Worm (Caenorhabditis elegans) whole organism, L1 larva: ENCODE measurements around the gene cor-1.
A peak's percentile ranks its signal among the peaks of the same experiment; 100 is the strongest.

Experiments
- C16A3.4 ChIP-seq: fragments of 150-350 bp; optimal IDR thresholded peaks from 2 replicates; lab custom pipeline; 2014; ENCODE audit warnings: missing biosample characterization, missing genetic modification characterization
- ama-1 ChIP-seq: fragments of 150-350 bp; optimal IDR thresholded peaks from 2 replicates; lab custom pipeline; 2014
- blmp-1 ChIP-seq: fragments of 150-350 bp; optimal IDR thresholded peaks from 2 replicates; lab custom pipeline; 2014; ENCODE audit warnings: missing biosample characterization, missing genetic modification characterization
- ceh-82 ChIP-seq, 3 experiments: fragments of 150-350 bp in 1 of 3; sonication (generic microtip) in 2 of 3; optimal IDR thresholded peaks; 2 replicates each; lab custom pipeline; 2014 to 2017; ENCODE audit warnings: missing biosample characterization in 3 of 3, missing genetic modification characterization in 3 of 3
- ces-1 ChIP-seq: fragments of 150-350 bp; optimal IDR thresholded peaks from 2 replicates; lab custom pipeline; 2014; ENCODE audit warnings: missing biosample characterization, missing genetic modification reagents, missing genetic modification characterization
- dpl-1 ChIP-seq, 3 experiments: fragments of 150-350 bp in 2 of 3; sonication (generic microtip) in 1 of 3; optimal IDR thresholded peaks; 2 replicates each; lab custom pipeline; 2014 to 2017; ENCODE audit warnings: missing biosample characterization in 3 of 3, missing genetic modification characterization in 3 of 3, missing genetic modification reagents in 3 of 3
- dsc-1 ChIP-seq: sonication (generic microtip); optimal IDR thresholded peaks from 2 replicates; lab custom pipeline; 2016; ENCODE audit warnings: mild to moderate bottlenecking, missing genetic modification characterization, missing compliant biosample characterization
- efl-1 ChIP-seq, 4 experiments: fragments of 150-350 bp; optimal IDR thresholded peaks in 3 of 4; peaks in 1 of 4; 1 replicate in 1 of 4; 2 replicates in 3 of 4; lab custom pipeline; 2014; ENCODE audit warnings: missing biosample characterization in 2 of 4, missing genetic modification characterization in 2 of 4, missing genetic modification reagents in 2 of 4
- efl-3 ChIP-seq: fragments of 200-800 bp; sonication (Bioruptor generic); optimal IDR thresholded peaks from 2 replicates; lab custom pipeline; 2018; ENCODE audit warnings: mild to moderate bottlenecking, missing genetic modification characterization, missing compliant biosample characterization
- egl-13 ChIP-seq: sonication (generic microtip); optimal IDR thresholded peaks from 2 replicates; lab custom pipeline; 2016; ENCODE audit warnings: missing genotype, missing genetic modification reagents, missing genetic modification characterization, missing compliant biosample characterization
- egl-27 ChIP-seq, 2 experiments: fragments of 150-350 bp in 1 of 2; sonication (generic microtip); optimal IDR thresholded peaks; 3 replicates each; lab custom pipeline; 2017 to 2018; ENCODE audit warnings: missing biosample characterization in 2 of 2, missing genetic modification characterization in 2 of 2, missing genetic modification reagents in 2 of 2
- elt-2 ChIP-seq: sonication (generic microtip); optimal IDR thresholded peaks from 2 replicates; lab custom pipeline; 2016; ENCODE audit warnings: missing genetic modification characterization, mild to moderate bottlenecking, inconsistent platforms, missing compliant biosample characterization, missing genetic modification reagents
- elt-3 ChIP-seq, 6 experiments: fragments of 150-350 bp in 1 of 6; sonication (generic microtip); optimal IDR thresholded peaks; 2 replicates each; lab custom pipeline; 2017 to 2018; ENCODE audit warnings: missing biosample characterization in 6 of 6, missing genetic modification characterization in 6 of 6, inconsistent platforms in 1 of 6
- ets-5 ChIP-seq: fragments of 200-800 bp; sonication (Bioruptor generic); IDR thresholded peaks from 2 replicates; pipeline ENCODE4 v1.3.6; 2022; ENCODE audit warnings: missing genetic modification characterization, missing compliant biosample characterization
- fkh-4 ChIP-seq: sonication (generic microtip); optimal IDR thresholded peaks from 2 replicates; lab custom pipeline; 2016; ENCODE audit warnings: missing compliant biosample characterization, missing genetic modification characterization, borderline replicate concordance
- fkh-8 ChIP-seq: sonication (generic microtip); optimal IDR thresholded peaks from 2 replicates; lab custom pipeline; 2016; ENCODE audit warnings: mild to moderate bottlenecking, missing genetic modification characterization, missing compliant biosample characterization
- grh-1 ChIP-seq: fragments of 200-800 bp; sonication (Bioruptor generic); IDR thresholded peaks from 2 replicates; pipeline ENCODE4 v1.3.6; 2022; ENCODE audit warnings: missing genetic modification reagents, missing genetic modification characterization, missing compliant biosample characterization
- hpl-2 ChIP-seq: fragments of 150-350 bp; optimal IDR thresholded peaks from 2 replicates; lab custom pipeline; 2014; ENCODE audit warnings: missing biosample characterization, missing genetic modification reagents, missing genetic modification characterization
- irx-1 ChIP-seq: sonication (generic microtip); optimal IDR thresholded peaks from 2 replicates; lab custom pipeline; 2016; ENCODE audit warnings: missing genetic modification characterization, missing compliant biosample characterization
- lin-15B ChIP-seq: fragments of 150-350 bp; sonication (generic microtip); optimal IDR thresholded peaks from 3 replicates; lab custom pipeline; 2014; ENCODE audit warnings: missing biosample characterization, missing genetic modification characterization
- lin-35 ChIP-seq, 2 experiments: fragments of 150-350 bp; optimal IDR thresholded peaks; 2 replicates each; lab custom pipeline; 2014; ENCODE audit warnings: missing biosample characterization in 2 of 2, missing genetic modification characterization in 2 of 2, missing genetic modification reagents in 2 of 2
- lin-39 ChIP-seq: fragments of 150-350 bp; optimal IDR thresholded peaks from 2 replicates; lab custom pipeline; 2014; ENCODE audit warnings: missing biosample characterization, missing genetic modification reagents, missing genetic modification characterization
- lsy-2 ChIP-seq, 2 experiments: fragments of 150-350 bp; optimal IDR thresholded peaks; 2 replicates each; lab custom pipeline; 2014; ENCODE audit warnings: missing biosample characterization in 2 of 2, missing genetic modification characterization in 2 of 2
- mdl-1 ChIP-seq, 2 experiments: fragments of 150-350 bp; optimal IDR thresholded peaks; 2 replicates each; lab custom pipeline; 2014 to 2017; ENCODE audit warnings: missing biosample characterization in 2 of 2, missing genetic modification characterization in 2 of 2, inconsistent platforms in 1 of 2
- nhr-19 ChIP-seq: fragments of 200-800 bp; sonication (Bioruptor generic); conservative IDR thresholded peaks from 2 replicates; pipeline ENCODE4 v1.3.6; 2022; ENCODE audit warnings: missing genetic modification characterization, missing compliant biosample characterization
- nhr-237 ChIP-seq: fragments of 150-350 bp; optimal IDR thresholded peaks from 2 replicates; lab custom pipeline; 2014; ENCODE audit warnings: missing biosample characterization, missing genetic modification characterization
- nhr-28 ChIP-seq: fragments of 150-350 bp; optimal IDR thresholded peaks from 2 replicates; lab custom pipeline; 2014; ENCODE audit warnings: missing biosample characterization, missing genetic modification characterization
- nhr-47 ChIP-seq: sonication (generic microtip); optimal IDR thresholded peaks from 2 replicates; lab custom pipeline; 2016; ENCODE audit warnings: mild to moderate bottlenecking, missing genetic modification characterization, moderate library complexity, missing compliant biosample characterization
- nhr-71 ChIP-seq: sonication (generic microtip); optimal IDR thresholded peaks from 2 replicates; lab custom pipeline; 2016; ENCODE audit warnings: mild to moderate bottlenecking, missing genetic modification characterization, moderate library complexity, missing compliant biosample characterization
- nhr-76 ChIP-seq: sonication (generic microtip); optimal IDR thresholded peaks from 2 replicates; lab custom pipeline; 2017; ENCODE audit warnings: missing biosample characterization, missing genetic modification characterization
- nhr-85 ChIP-seq: sonication (generic microtip); peaks from one replicate; lab custom pipeline; 2016; ENCODE audit warnings: missing genetic modification characterization, inconsistent platforms, missing compliant biosample characterization
- nhr-90 ChIP-seq: sonication (generic microtip); optimal IDR thresholded peaks from 2 replicates; lab custom pipeline; 2016; ENCODE audit warnings: mild to moderate bottlenecking, missing genetic modification characterization, missing compliant biosample characterization; ENCODE audit not compliant: poor library complexity
- pag-3 ChIP-seq: sonication (generic microtip); optimal IDR thresholded peaks from 2 replicates; lab custom pipeline; 2017; ENCODE audit warnings: missing genetic modification characterization, mild to moderate bottlenecking, missing compliant biosample characterization, antibody characterized with exemption, borderline replicate concordance; ENCODE audit not compliant: insufficient read depth
- pax-3 ChIP-seq: fragments of 200-800 bp; sonication (Bioruptor generic); optimal IDR thresholded peaks from 2 replicates; lab custom pipeline; 2018; ENCODE audit warnings: mild to moderate bottlenecking, missing genetic modification characterization, moderate library complexity, missing compliant biosample characterization
- rnt-1 ChIP-seq: sonication (generic microtip); optimal IDR thresholded peaks from 2 replicates; lab custom pipeline; 2016; ENCODE audit warnings: mild to moderate bottlenecking, missing genetic modification characterization, moderate library complexity, missing compliant biosample characterization
- skn-1 ChIP-seq: fragments of 150-350 bp; optimal IDR thresholded peaks from 2 replicates; lab custom pipeline; 2014; ENCODE audit warnings: missing biosample characterization, missing genetic modification characterization
- tbx-2 ChIP-seq: sonication (generic microtip); optimal IDR thresholded peaks from 2 replicates; lab custom pipeline; 2016; ENCODE audit warnings: missing genetic modification characterization, missing compliant biosample characterization
- tlp-1 ChIP-seq: fragments of 150-350 bp; optimal IDR thresholded peaks from 2 replicates; lab custom pipeline; 2014; ENCODE audit warnings: missing biosample characterization, missing genetic modification characterization
- unc-130 ChIP-seq: fragments of 150-350 bp; optimal IDR thresholded peaks from 2 replicates; lab custom pipeline; 2017; ENCODE audit warnings: missing biosample characterization, missing genetic modification characterization, inconsistent platforms
- unc-30 ChIP-seq: sonication (generic microtip); optimal IDR thresholded peaks from 2 replicates; lab custom pipeline; 2017; ENCODE audit warnings: missing biosample characterization, missing genetic modification characterization
- unc-86 ChIP-seq: sonication (generic microtip); optimal IDR thresholded peaks from 2 replicates; lab custom pipeline; 2016; ENCODE audit warnings: missing genetic modification characterization, missing compliant biosample characterization
- vab-15 ChIP-seq: sonication (generic microtip); optimal IDR thresholded peaks from 2 replicates; lab custom pipeline; 2017; ENCODE audit warnings: missing genotype, mild to moderate bottlenecking, missing genetic modification characterization, missing compliant biosample characterization
- zag-1 ChIP-seq: fragments of 150-350 bp; optimal IDR thresholded peaks from 2 replicates; lab custom pipeline; 2014; ENCODE audit warnings: missing biosample characterization, missing genetic modification characterization

Gene cor-1

DNA sequence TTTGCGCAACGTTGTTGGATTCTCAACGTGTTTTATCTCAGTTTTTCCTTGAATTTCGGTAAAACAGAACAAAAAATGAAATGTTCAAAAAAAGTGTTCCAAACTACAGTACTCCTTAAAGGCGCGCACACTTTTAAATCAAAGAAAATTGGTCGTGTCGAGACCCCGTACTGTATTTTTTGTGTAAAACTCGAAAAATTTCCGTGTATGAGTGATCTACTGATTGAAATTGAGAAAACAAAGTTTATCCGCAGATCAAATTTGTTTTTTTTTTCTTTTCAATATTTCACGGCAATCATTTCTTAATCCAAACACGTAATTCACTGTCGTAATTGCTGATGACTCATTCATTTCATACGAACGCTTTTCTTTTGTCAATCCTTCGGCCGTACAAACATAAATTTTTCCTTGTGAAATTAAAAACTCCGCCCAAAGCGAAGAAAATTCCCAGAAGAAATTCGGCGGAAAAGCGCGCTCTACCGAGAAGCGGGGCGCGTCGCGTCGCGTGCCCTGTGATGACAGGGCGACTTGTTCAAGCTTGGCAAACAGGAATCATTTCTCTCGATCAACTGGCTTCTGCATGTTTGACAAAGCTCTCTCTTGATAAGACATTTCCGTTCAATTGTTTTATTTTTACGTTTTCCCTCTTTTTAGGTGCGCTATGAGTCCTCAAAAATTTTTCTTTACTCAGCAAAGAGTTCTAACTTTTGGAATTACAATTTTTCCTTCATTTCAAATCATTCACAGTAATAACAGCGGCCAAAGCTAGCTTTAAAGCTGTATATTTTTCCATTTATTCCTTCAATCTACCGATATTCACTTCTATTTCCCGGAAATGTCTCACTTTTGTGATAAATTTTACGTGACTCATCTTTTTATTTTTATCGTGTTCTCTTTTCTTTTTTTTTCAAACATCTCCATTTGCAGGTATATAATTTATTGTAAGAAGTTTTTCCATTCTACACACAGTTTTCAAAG, 45.7 kb upstream of the cor-1 start, which contains the start of gene chc-1:
TSS of gene chc-1 (plus strand) at position 928 of the 978 bp plus-strand sequence.
- TF ChIP-seq rnt-1 (tag; lab: Kevin White, UChicago), result no peak
- TF ChIP-seq dpl-1 (GFP tag; optimal IDR thresholded peaks at IDR 0.05; lab: Kevin White, UChicago), result peak; percentile 17 to 51 (median 30)
- peak; percentile 19 for TF ChIP-seq C16A3.4
- no peak for TF ChIP-seq fkh-8 (tag; lab: Kevin White, UChicago)
- TF ChIP-seq blmp-1 (tag; lab: Kevin White, UChicago), result no peak
- peak in 1 of 2 experiments; percentile 71 for TF ChIP-seq lsy-2 (tag; optimal IDR thresholded peaks at IDR 0.05; lab: Kevin White, UChicago)
- TF ChIP-seq nhr-71 (tag; lab: Kevin White, UChicago), result peak; percentile 17
- peak in 1 of 2 experiments; percentile 18 for TF ChIP-seq mdl-1 (tag; optimal IDR thresholded peaks at IDR 0.05; lab: Kevin White, UChicago)
- TF ChIP-seq lin-35 (GFP tag; optimal IDR thresholded peaks at IDR 0.05; lab: Kevin White, UChicago), result peak; percentile 45 to 57
- no peak for TF ChIP-seq tlp-1
- TF ChIP-seq ces-1 (GFP tag; lab: Kevin White, UChicago), result no peak
- TF ChIP-seq skn-1 (tag; lab: Kevin White, UChicago), result peak; percentile 12
- peak; percentile 48 for TF ChIP-seq nhr-85 (tag; lab: Kevin White, UChicago)
- peak; percentile 12 for TF ChIP-seq nhr-47 (tag; lab: Kevin White, UChicago)
- no peak for TF ChIP-seq nhr-76 (tag; lab: Kevin White, UChicago)
- TF ChIP-seq fkh-4 (tag; lab: Kevin White, UChicago), result no peak
- TF ChIP-seq ceh-82 (tag; optimal IDR thresholded peaks at IDR 0.05; lab: Kevin White, UChicago), result peak in 1 of 3 experiments; percentile 57
- peak; percentile 26 to 35 for TF ChIP-seq efl-1 (optimal IDR thresholded peaks at IDR 0.05; lab: Kevin White, UChicago)
- peak in 1 of 2 experiments; percentile 43 for TF ChIP-seq efl-1 (GFP tag; optimal IDR thresholded peaks at IDR 0.05 in 1 of 2; lab: Kevin White, UChicago)
- TF ChIP-seq lin-39 (tag; lab: Kevin White, UChicago), result no peak
- peak; percentile 70 for TF ChIP-seq lin-15B
- TF ChIP-seq unc-30, result no peak
- TF ChIP-seq vab-15 (tag; lab: Kevin White, UChicago), result peak; percentile 2

DNA sequence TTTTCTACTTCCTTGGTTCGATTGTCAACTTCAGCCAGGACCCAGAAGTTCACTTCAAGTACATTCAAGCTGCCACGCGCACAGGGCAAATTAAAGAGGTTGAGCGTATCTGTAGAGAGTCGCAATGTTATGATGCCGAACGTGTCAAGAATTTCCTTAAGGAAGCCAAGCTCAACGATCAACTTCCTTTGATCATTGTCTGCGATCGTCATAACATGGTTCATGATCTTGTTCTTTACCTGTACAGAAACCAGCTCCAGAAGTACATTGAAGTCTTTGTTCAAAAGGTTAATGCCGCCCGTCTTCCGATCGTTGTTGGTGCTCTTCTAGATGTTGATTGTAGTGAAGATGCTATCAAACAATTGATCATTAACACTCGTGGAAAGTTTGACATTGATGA, 42.6 kb upstream of the cor-1 start:
- TF ChIP-seq hpl-2, result no peak
- TF ChIP-seq efl-1 (optimal IDR thresholded peaks at IDR 0.05; lab: Kevin White, UChicago), result no peak
- peak in 1 of 2 experiments; percentile 82 for TF ChIP-seq efl-1 (GFP tag; optimal IDR thresholded peaks at IDR 0.05 in 1 of 2; lab: Kevin White, UChicago)
- TF ChIP-seq pax-3 (tag; lab: Kevin White, UChicago), result no peak
- TF ChIP-seq efl-3, result no peak
- TF ChIP-seq nhr-90 (tag; lab: Kevin White, UChicago), result no peak
- no peak for TF ChIP-seq egl-13 (tag; lab: Kevin White, UChicago)
- TF ChIP-seq egl-27 (tag; optimal IDR thresholded peaks at IDR 0.05; lab: Kevin White, UChicago), result no peak
- TF ChIP-seq, all 84 proteins: peak for 1

DNA sequence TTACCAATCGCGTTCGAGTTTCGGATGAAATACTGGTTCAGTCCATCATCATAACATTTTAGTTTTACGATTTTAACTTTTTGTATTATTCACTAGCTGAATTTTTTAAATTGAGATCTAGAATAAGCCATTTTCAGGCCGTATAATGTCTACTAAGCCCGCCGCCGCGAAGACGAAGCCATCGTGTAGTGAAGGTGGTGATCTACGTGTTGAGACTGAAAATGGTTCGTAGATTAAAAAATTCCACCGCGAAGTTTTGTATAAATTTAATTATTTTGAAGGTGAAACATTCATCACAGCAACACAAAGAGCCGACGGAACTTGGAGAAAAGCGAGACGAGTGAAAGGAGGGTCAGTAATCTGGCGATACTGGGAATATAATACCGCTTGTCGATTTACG, 39.2 kb upstream of the cor-1 start, which contains the start of gene T20G5.9:
TSS of gene T20G5.9 (plus strand) at position 138 of the 400 bp plus-strand sequence.
- peak; percentile 19 for TF ChIP-seq ama-1 (lab: Kevin White, UChicago)
- no peak for TF ChIP-seq unc-86 (tag; lab: Kevin White, UChicago)

DNA sequence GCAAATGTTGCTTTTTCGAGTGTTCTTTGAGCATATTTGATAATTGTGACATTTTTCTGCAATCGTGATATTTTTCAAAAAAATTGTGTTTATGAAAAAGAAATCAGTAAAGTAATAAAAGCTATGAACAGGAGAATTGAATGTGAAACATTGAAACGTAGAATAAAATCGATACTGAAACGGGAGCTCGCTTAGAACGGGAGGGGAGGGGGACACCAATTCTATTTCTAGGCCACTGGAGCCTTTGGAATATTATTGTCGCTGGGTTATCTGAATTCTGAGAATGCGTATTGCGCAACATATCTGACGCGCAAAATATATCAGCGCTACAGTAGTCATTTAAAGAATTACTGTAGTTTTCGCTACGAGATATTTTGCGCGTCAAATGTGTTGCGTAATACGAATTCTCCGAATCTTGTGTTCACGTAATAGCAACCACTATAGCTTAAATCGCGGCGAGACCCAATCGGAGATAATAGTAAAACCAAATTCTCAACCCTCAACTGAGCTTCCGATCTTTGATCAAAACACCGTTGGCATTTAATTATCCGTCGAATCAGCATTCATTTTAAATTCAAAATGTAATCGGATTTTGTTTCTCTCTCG, 36.9 kb upstream of the cor-1 start, which contains the start of the genes blos-1 and best-18:
TSS of gene blos-1 (minus strand) at position 58 of the 606 bp plus-strand sequence.
TSS of gene best-18 (plus strand) at position 508 of the 606 bp plus-strand sequence.
- no peak for TF ChIP-seq efl-3
- TF ChIP-seq unc-130 (tag; lab: Kevin White, UChicago), result no peak
- TF ChIP-seq egl-13 (tag; lab: Kevin White, UChicago), result no peak
- TF ChIP-seq nhr-19 (GFP tag; lab: Robert Waterston, UW), result no peak
- no peak for TF ChIP-seq irx-1 (tag; lab: Kevin White, UChicago)
- TF ChIP-seq ama-1 (lab: Kevin White, UChicago), result no peak
- no peak for TF ChIP-seq grh-1 (GFP tag; lab: Robert Waterston, UW)
- TF ChIP-seq nhr-28, result no peak
- no peak for TF ChIP-seq ets-5 (GFP tag; lab: Robert Waterston, UW)
- TF ChIP-seq C16A3.4, result no peak
- TF ChIP-seq blmp-1 (tag; lab: Kevin White, UChicago), result no peak
- TF ChIP-seq tbx-2 (tag; lab: Kevin White, UChicago), result no peak
- TF ChIP-seq nhr-237 (tag; lab: Kevin White, UChicago), result no peak
- no peak for TF ChIP-seq dsc-1
- no peak for TF ChIP-seq elt-2 (tag; lab: Kevin White, UChicago)
- TF ChIP-seq pag-3 (tag; lab: Kevin White, UChicago), result no peak
- no peak for TF ChIP-seq elt-3 (tag; optimal IDR thresholded peaks at IDR 0.05; lab: Kevin White, UChicago)
- no peak for TF ChIP-seq zag-1 (tag; lab: Kevin White, UChicago)
